Worm (Caenorhabditis elegans): Measurements from ENCODE around the gene W02G9.3.

Gene W02G9.3

ce11 chrV:2683497-2683896 is 10.7 kb downstream of the W02G9.3 start:
- no peak for TF ChIP-seq repo-1 (tag; optimal IDR thresholded peaks at IDR 0.05)
- TF ChIP-seq ceh-100 (GFP tag; IDR thresholded peaks at IDR 0.05) = no peak

- no peak for TF ChIP-seq cebp-2 (GFP tag; IDR thresholded peaks at IDR 0.05)
Measured at ce11 chrV:2684227-2684626, 11.4 kb downstream of the W02G9.3 start.

- no peak for TF ChIP-seq ccch-3 (GFP tag; optimal IDR thresholded peaks at IDR 0.05)
- TF ChIP-seq madf-10 (tag; optimal IDR thresholded peaks at IDR 0.05) = no peak
- peak; percentile 63; the same call in 1 of the 2 replicates for TF ChIP-seq Y53G8AR.9 (GFP tag; conservative IDR thresholded peaks at IDR 0.05)
- 0 out of 2 replicates have a peak, but pooled peaks have one; percentile 10 for TF ChIP-seq nfyb-1 (GFP tag; IDR thresholded peaks at IDR 0.05)
- no peak for TF ChIP-seq ztf-28 (GFP tag; IDR thresholded peaks at IDR 0.05)
- TF ChIP-seq F57A8.1 (GFP tag; optimal IDR thresholded peaks at IDR 0.05) = no peak
- TF ChIP-seq sdz-38 (tag; optimal IDR thresholded peaks at IDR 0.05) = no peak
- no peak for TF ChIP-seq B0035.1 (tag; optimal IDR thresholded peaks at IDR 0.05)
- TF ChIP-seq nhr-27 (tag; optimal IDR thresholded peaks at IDR 0.05) = no peak
- TF ChIP-seq C06A6.2 (GFP tag; conservative IDR thresholded peaks at IDR 0.05) = 0 out of 2 replicates have a peak, but pooled peaks have one; percentile 14
- no peak for TF ChIP-seq unc-130 (GFP tag; optimal IDR thresholded peaks at IDR 0.05)
- no peak for TF ChIP-seq zfh-2 (GFP tag; conservative IDR thresholded peaks at IDR 0.05)
- TF ChIP-seq ztf-25 (GFP tag; IDR thresholded peaks at IDR 0.05) = 0 out of 2 replicates have a peak, but pooled peaks have one; percentile 60
- TF ChIP-seq aptf-2 (GFP tag; conservative IDR thresholded peaks at IDR 0.05) = no peak
- TF ChIP-seq nfya-1 (tag; optimal IDR thresholded peaks at IDR 0.05; ENCODE audit: borderline replicate concordance, insufficient read depth) = no peak
- no peak for TF ChIP-seq F55B11.4 (tag; optimal IDR thresholded peaks at IDR 0.05; ENCODE audit: borderline replicate concordance, insufficient read depth)
- no peak for TF ChIP-seq egl-18 (GFP tag; IDR thresholded peaks at IDR 0.05)
- TF ChIP-seq dpff-1 (tag; optimal IDR thresholded peaks at IDR 0.05) = no peak
- no peak for TF ChIP-seq tbx-9 (tag; optimal IDR thresholded peaks at IDR 0.05; ENCODE audit: borderline replicate concordance)
- TF ChIP-seq tbp1 (GFP tag; optimal IDR thresholded peaks at IDR 0.05) = no peak
- no peak for TF ChIP-seq nhr-90 (tag; optimal IDR thresholded peaks at IDR 0.05)
- no peak for TF ChIP-seq bed-2 (GFP tag; IDR thresholded peaks at IDR 0.05)
- no peak for TF ChIP-seq ceh-100 (GFP tag; IDR thresholded peaks at IDR 0.05)
- TF ChIP-seq lir-1 (GFP tag; conservative IDR thresholded peaks at IDR 0.05) = no peak
- no peak for TF ChIP-seq Y53F4B.3 (GFP tag; IDR thresholded peaks at IDR 0.05)
- TF ChIP-seq Y95B8A.8 (GFP tag; IDR thresholded peaks at IDR 0.05) = 0 out of 2 replicates have a peak, but pooled peaks have one; percentile 5
- no peak for TF ChIP-seq xnd-1 (tag; optimal IDR thresholded peaks at IDR 0.05)
- no peak for TF ChIP-seq ceh-40 (GFP tag; IDR thresholded peaks at IDR 0.05)
Measured at ce11 chrV:2688562-2688961, 15.8 kb downstream of the W02G9.3 start.

ce11 chrV:2690478-2690877 is 17.7 kb downstream of the W02G9.3 start:
- TF ChIP-seq zfh-2 (GFP tag; conservative IDR thresholded peaks at IDR 0.05) (peak; percentile 63), ccch-3 (GFP tag; optimal IDR thresholded peaks at IDR 0.05) (no peak)

- TF ChIP-seq F33H1.4 (GFP tag; IDR thresholded peaks at IDR 0.05) (0 out of 2 replicates have a peak, but pooled peaks have one; percentile 26), xnd-1 (tag; optimal IDR thresholded peaks at IDR 0.05) (peak; percentile 42), madf-8 (GFP tag; conservative IDR thresholded peaks at IDR 0.05) (peak; percentile 45), madf-6 (GFP tag; IDR thresholded peaks at IDR 0.05) (peak; percentile 67), hsf-1 (GFP tag; IDR thresholded peaks at IDR 0.05) (no peak), efl-1 (GFP tag; optimal IDR thresholded peaks at IDR 0.05) (peak; percentile 58)
Measured at ce11 chrV:2690948-2691347, 18.2 kb downstream of the W02G9.3 start.
